Comparison of ENCODE assay signal across 1 fruit fly cellular context in genomic region chr3L:16168503-16169189, dm6.
TF ChIP-seq lines count a peak whose summit lies in the region.

No protein-coding gene starts in this region.

TF ChIP-seq in whole organism, embryonic, 481 proteins besides CTCF, POLR2A, EP300 and RAD21 (continued from another document):
- TF ChIP-seq CG6254 (GFP tag; optimal IDR thresholded peaks at IDR 0.05; lab: Kevin White, UChicago): no peak
- TF ChIP-seq Blimp-1 (GFP tag; optimal IDR thresholded peaks at IDR 0.05; lab: Kevin White, UChicago): no peak
- TF ChIP-seq row (GFP tag; IDR thresholded peaks at IDR 0.05; lab: Robert Waterston, UW): no peak
- TF ChIP-seq HLH4C (GFP tag; IDR thresholded peaks at IDR 0.05; lab: Robert Waterston, UW; ENCODE audit: partially characterized antibody): no peak
- no peak for TF ChIP-seq Myb (GFP tag; optimal IDR thresholded peaks at IDR 0.05; lab: Kevin White, UChicago)
- TF ChIP-seq Sry-β (GFP tag; optimal IDR thresholded peaks at IDR 0.05; lab: Kevin White, UChicago): no peak
- TF ChIP-seq ham (GFP tag; IDR thresholded peaks at IDR 0.05; lab: Robert Waterston, UW): 0 out of 2 replicates have a peak, but pooled peaks have one; percentile 21
- TF ChIP-seq Med (GFP tag; lab: Kevin White, UChicago): peak; percentile 50
- no peak for TF ChIP-seq CG4820 (GFP tag; optimal IDR thresholded peaks at IDR 0.05; lab: Kevin White, UChicago)
- no peak for TF ChIP-seq toy (GFP tag; IDR thresholded peaks at IDR 0.05; lab: Robert Waterston, UW)
- TF ChIP-seq CG10979 (tag; optimal IDR thresholded peaks at IDR 0.05; lab: Kevin White, UChicago): no peak
- 0 out of 2 replicates have a peak, but pooled peaks have one; percentile 12 for TF ChIP-seq CG31441 (GFP tag; IDR thresholded peaks at IDR 0.05; lab: Robert Waterston, UW)
- peak in 1 of 2 experiments; percentile 4 for TF ChIP-seq Hr51 (GFP tag; optimal IDR thresholded peaks at IDR 0.05; lab: Kevin White, UChicago)
- TF ChIP-seq CG14050 (GFP tag; IDR thresholded peaks at IDR 0.05; lab: Robert Waterston, UW): no peak
- TF ChIP-seq CG15696 (tag; optimal IDR thresholded peaks at IDR 0.05; lab: Kevin White, UChicago): no peak
- no peak for TF ChIP-seq ci (GFP tag; IDR thresholded peaks at IDR 0.05; lab: Robert Waterston, UW)
- no peak for TF ChIP-seq cwo (GFP tag; optimal IDR thresholded peaks at IDR 0.05; lab: Kevin White, UChicago)
- no peak for TF ChIP-seq CG7556 (GFP tag; optimal IDR thresholded peaks at IDR 0.05; lab: Kevin White, UChicago)
- no peak for TF ChIP-seq Hey (tag; optimal IDR thresholded peaks at IDR 0.05; lab: Kevin White, UChicago)
- TF ChIP-seq gfzf (GFP tag; optimal IDR thresholded peaks at IDR 0.05; lab: Kevin White, UChicago): no peak
- TF ChIP-seq CG11456 (GFP tag; IDR thresholded peaks at IDR 0.05; lab: Robert Waterston, UW): 0 out of 3 replicates have a peak, but pooled peaks have one; percentile 25
- no peak for TF ChIP-seq Rfx (GFP tag; IDR thresholded peaks at IDR 0.05; lab: Robert Waterston, UW)
- TF ChIP-seq CG2875 (GFP tag; optimal IDR thresholded peaks at IDR 0.05; lab: Kevin White, UChicago): no peak
- no peak for TF ChIP-seq kay (GFP tag; optimal IDR thresholded peaks at IDR 0.05; lab: Kevin White, UChicago)
- no peak for TF ChIP-seq Sox102F (GFP tag; optimal IDR thresholded peaks at IDR 0.05; lab: Kevin White, UChicago)
- TF ChIP-seq ttk (GFP tag; IDR thresholded peaks at IDR 0.05; lab: Robert Waterston, UW): no peak
- no peak for TF ChIP-seq CG1792 (GFP tag; optimal IDR thresholded peaks at IDR 0.05; lab: Kevin White, UChicago)
- no peak for TF ChIP-seq HmgD (GFP tag; optimal IDR thresholded peaks at IDR 0.05; lab: Kevin White, UChicago)
- no peak for TF ChIP-seq pan (optimal IDR thresholded peaks at IDR 0.05; lab: Kevin White, UChicago)
- no peak for TF ChIP-seq pan (GFP tag; optimal IDR thresholded peaks at IDR 0.05 in 1 of 2, IDR thresholded peaks at IDR 0.05 in 1 of 2)
- no peak for TF ChIP-seq tll (GFP tag; optimal IDR thresholded peaks at IDR 0.05; lab: Kevin White, UChicago)
- 0 out of 3 replicates have a peak, but pooled peaks have one; percentile 19 for TF ChIP-seq CG17361 (GFP tag; IDR thresholded peaks at IDR 0.05; lab: Robert Waterston, UW)
- TF ChIP-seq HHEX (GFP tag; optimal IDR thresholded peaks at IDR 0.05; lab: Kevin White, UChicago): no peak
- TF ChIP-seq schlank (tag; optimal IDR thresholded peaks at IDR 0.05; lab: Kevin White, UChicago): no peak
- TF ChIP-seq CG15514 (GFP tag; optimal IDR thresholded peaks at IDR 0.05; lab: Kevin White, UChicago): no peak
- no peak for TF ChIP-seq hb (GFP tag; IDR thresholded peaks at IDR 0.05; lab: Robert Waterston, UW; ENCODE audit: partially characterized antibody)
- no peak for TF ChIP-seq CG12155 (GFP tag; optimal IDR thresholded peaks at IDR 0.05; lab: Kevin White, UChicago)
- TF ChIP-seq CkIIα-i1 (GFP tag; IDR thresholded peaks at IDR 0.05; lab: Robert Waterston, UW): no peak
- peak; percentile 22 for TF ChIP-seq gem (tag; optimal IDR thresholded peaks at IDR 0.05; lab: Kevin White, UChicago)
- TF ChIP-seq CHES-1-like (GFP tag; optimal IDR thresholded peaks at IDR 0.05; lab: Kevin White, UChicago): no peak
- no peak for TF ChIP-seq Dp (GFP tag; optimal IDR thresholded peaks at IDR 0.05; lab: Kevin White, UChicago)
- no peak for TF ChIP-seq sisA (GFP tag; IDR thresholded peaks at IDR 0.05; lab: Robert Waterston, UW)
- no peak for TF ChIP-seq lbe (GFP tag; optimal IDR thresholded peaks at IDR 0.05; lab: Kevin White, UChicago)
- TF ChIP-seq BtbVII (GFP tag; optimal IDR thresholded peaks at IDR 0.05; lab: Kevin White, UChicago): no peak
- TF ChIP-seq twi (tag; optimal IDR thresholded peaks at IDR 0.05; lab: Kevin White, UChicago): no peak
- TF ChIP-seq bcd (GFP tag; optimal IDR thresholded peaks at IDR 0.05; lab: Kevin White, UChicago): no peak
- no peak for TF ChIP-seq CG9727 (GFP tag; optimal IDR thresholded peaks at IDR 0.05; lab: Kevin White, UChicago)
- no peak for TF ChIP-seq lilli (GFP tag; optimal IDR thresholded peaks at IDR 0.05; lab: Kevin White, UChicago)
- TF ChIP-seq CG7839 (tag; optimal IDR thresholded peaks at IDR 0.05; lab: Kevin White, UChicago): no peak
- no peak for TF ChIP-seq ash1 (GFP tag; optimal IDR thresholded peaks at IDR 0.05; lab: Kevin White, UChicago)
- TF ChIP-seq slou (GFP tag; optimal IDR thresholded peaks at IDR 0.05; lab: Kevin White, UChicago): no peak
- no peak for TF ChIP-seq CG3726 (GFP tag; IDR thresholded peaks at IDR 0.05; lab: Robert Waterston, UW)
- no peak for TF ChIP-seq Hmr (GFP tag; optimal IDR thresholded peaks at IDR 0.05; lab: Kevin White, UChicago)
- no peak for TF ChIP-seq sens (GFP tag; lab: Kevin White, UChicago)
- no peak for TF ChIP-seq Elba2 (GFP tag; optimal IDR thresholded peaks at IDR 0.05; lab: Kevin White, UChicago)
- TF ChIP-seq CG8359 (GFP tag; optimal IDR thresholded peaks at IDR 0.05; lab: Kevin White, UChicago; ENCODE audit: borderline replicate concordance): no peak
- TF ChIP-seq HLHmδ (GFP tag; optimal IDR thresholded peaks at IDR 0.05; lab: Kevin White, UChicago): no peak
- no peak for TF ChIP-seq CG34224 (GFP tag; IDR thresholded peaks at IDR 0.05; lab: Robert Waterston, UW; ENCODE audit: partially characterized antibody)
- peak; percentile 13 for TF ChIP-seq CG11504 (tag; optimal IDR thresholded peaks at IDR 0.05; lab: Kevin White, UChicago)
- TF ChIP-seq tap (tag; optimal IDR thresholded peaks at IDR 0.05; lab: Kevin White, UChicago): no peak
- no peak for TF ChIP-seq ac (GFP tag; optimal IDR thresholded peaks at IDR 0.05; lab: Kevin White, UChicago)
- no peak for TF ChIP-seq CG3838 (GFP tag; optimal IDR thresholded peaks at IDR 0.05; lab: Kevin White, UChicago)
- no peak for TF ChIP-seq CG14014 (GFP tag; IDR thresholded peaks at IDR 0.05; lab: Robert Waterston, UW)
- TF ChIP-seq pros (GFP tag; optimal IDR thresholded peaks at IDR 0.05; lab: Kevin White, UChicago): no peak
- no peak for TF ChIP-seq CG14710 (tag; optimal IDR thresholded peaks at IDR 0.05; lab: Kevin White, UChicago)
- TF ChIP-seq Camta (GFP tag; optimal IDR thresholded peaks at IDR 0.05; lab: Kevin White, UChicago): no peak
- no peak for TF ChIP-seq CG11723 (GFP tag; optimal IDR thresholded peaks at IDR 0.05; lab: Kevin White, UChicago)
- TF ChIP-seq CG13894 (tag; optimal IDR thresholded peaks at IDR 0.05; lab: Kevin White, UChicago): no peak
- TF ChIP-seq Ets65A (GFP tag; lab: Kevin White, UChicago): peak; percentile 36
- 0 out of 2 replicates have a peak, but pooled peaks have one; percentile 13 for TF ChIP-seq sob (GFP tag; IDR thresholded peaks at IDR 0.05; lab: Robert Waterston, UW)
- TF ChIP-seq dmrt99B (tag; optimal IDR thresholded peaks at IDR 0.05; lab: Kevin White, UChicago): no peak
- TF ChIP-seq mld (GFP tag; IDR thresholded peaks at IDR 0.05; lab: Robert Waterston, UW; ENCODE audit: partially characterized antibody): no peak
- TF ChIP-seq CG33213 (GFP tag; optimal IDR thresholded peaks at IDR 0.05; lab: Kevin White, UChicago): no peak
- no peak for TF ChIP-seq mam (GFP tag; optimal IDR thresholded peaks at IDR 0.05; lab: Kevin White, UChicago)
- TF ChIP-seq bigmax (GFP tag; optimal IDR thresholded peaks at IDR 0.05; lab: Kevin White, UChicago): no peak
- TF ChIP-seq C15 (GFP tag; IDR thresholded peaks at IDR 0.05; lab: Robert Waterston, UW): no peak
- peak; percentile 19 for TF ChIP-seq Asciz (GFP tag; optimal IDR thresholded peaks at IDR 0.05; lab: Kevin White, UChicago)
- TF ChIP-seq fu2 (GFP tag; optimal IDR thresholded peaks at IDR 0.05; lab: Kevin White, UChicago): no peak
- TF ChIP-seq Dfd (GFP tag; optimal IDR thresholded peaks at IDR 0.05; lab: Kevin White, UChicago): no peak
- no peak for TF ChIP-seq abd-A (tag; optimal IDR thresholded peaks at IDR 0.05; lab: Kevin White, UChicago)
- no peak for TF ChIP-seq ase (GFP tag; IDR thresholded peaks at IDR 0.05; lab: Robert Waterston, UW)
- TF ChIP-seq CG14667 (GFP tag; IDR thresholded peaks at IDR 0.05; lab: Robert Waterston, UW): no peak
- TF ChIP-seq Bteb2 (GFP tag; optimal IDR thresholded peaks at IDR 0.05; lab: Kevin White, UChicago): no peak
- no peak for TF ChIP-seq cad (GFP tag; optimal IDR thresholded peaks at IDR 0.05; lab: Kevin White, UChicago)
- TF ChIP-seq CG12659 (GFP tag; optimal IDR thresholded peaks at IDR 0.05; lab: Kevin White, UChicago): no peak
- peak; percentile 15 for TF ChIP-seq CG2712 (tag; optimal IDR thresholded peaks at IDR 0.05; lab: Kevin White, UChicago)
- TF ChIP-seq her (GFP tag; optimal IDR thresholded peaks at IDR 0.05; lab: Kevin White, UChicago): no peak
- no peak for TF ChIP-seq CG4854 (GFP tag; optimal IDR thresholded peaks at IDR 0.05; lab: Kevin White, UChicago)
- no peak for TF ChIP-seq Taf1 (GFP tag; IDR thresholded peaks at IDR 0.05; lab: Robert Waterston, UW)
- TF ChIP-seq unpg (GFP tag; optimal IDR thresholded peaks at IDR 0.05; lab: Kevin White, UChicago): no peak
- no peak for TF ChIP-seq Poxn (GFP tag; IDR thresholded peaks at IDR 0.05; lab: Robert Waterston, UW)
- no peak for TF ChIP-seq Ptx1 (GFP tag; IDR thresholded peaks at IDR 0.05; lab: Robert Waterston, UW)
- no peak for TF ChIP-seq CG34422 (GFP tag; IDR thresholded peaks at IDR 0.05; lab: Robert Waterston, UW)
